Worm (Caenorhabditis elegans) whole organism, early embryonic: ENCODE measurements around the gene ula-1.

Source experiments
- B0310.2 ChIP-seq: sonication (generic microtip); optimal IDR thresholded peaks from 2 replicates; lab custom pipeline; 2016; ENCODE audit warnings: mild to moderate bottlenecking, missing genetic modification characterization, missing compliant biosample characterization
- F13C5.2 ChIP-seq: sonication (generic microtip); optimal IDR thresholded peaks from 2 replicates; lab custom pipeline; 2017; ENCODE audit warnings: mild to moderate bottlenecking, missing genetic modification characterization, inconsistent platforms, missing compliant biosample characterization
- aly-1 ChIP-seq: sonication (generic microtip); optimal IDR thresholded peaks from 2 replicates; lab custom pipeline; 2016; ENCODE audit warnings: missing genetic modification characterization, missing compliant biosample characterization
- ama-1 ChIP-seq: fragments of 150-350 bp; optimal IDR thresholded peaks from 2 replicates; lab custom pipeline; 2014
- ceh-13 ChIP-seq: fragments of 200-800 bp; sonication (Bioruptor generic); optimal IDR thresholded peaks from 2 replicates; lab custom pipeline; 2018; ENCODE audit warnings: mild to moderate bottlenecking, missing genetic modification characterization, missing compliant biosample characterization
- ceh-36 ChIP-seq: sonication (generic microtip); optimal IDR thresholded peaks from 2 replicates; lab custom pipeline; 2016; ENCODE audit warnings: missing genetic modification characterization, inconsistent platforms, missing compliant biosample characterization
- ets-7 ChIP-seq: sonication (generic microtip); optimal IDR thresholded peaks from 2 replicates; lab custom pipeline; 2016; ENCODE audit warnings: missing genotype, missing genetic modification characterization, missing compliant biosample characterization
- flt-1 ChIP-seq: fragments of 200-800 bp; sonication (Bioruptor generic); IDR thresholded peaks from 2 replicates; pipeline ENCODE4 v1.3.6; 2022; ENCODE audit warnings: missing genetic modification characterization, missing compliant biosample characterization
- hmbx-1 ChIP-seq: sonication (generic microtip); optimal IDR thresholded peaks from 2 replicates; lab custom pipeline; 2016; ENCODE audit warnings: mild to moderate bottlenecking, missing genetic modification characterization, missing compliant biosample characterization
- hmg-4 ChIP-seq: fragments of 200-800 bp; sonication (Bioruptor generic); optimal IDR thresholded peaks from 2 replicates; lab custom pipeline; 2018; ENCODE audit warnings: mild to moderate bottlenecking, missing genetic modification characterization, missing compliant biosample characterization
- hnd-1 ChIP-seq: sonication (generic microtip); optimal IDR thresholded peaks from 2 replicates; lab custom pipeline; 2016; ENCODE audit warnings: missing genetic modification characterization, missing compliant biosample characterization
- pes-1 ChIP-seq: fragments of 200-800 bp; sonication (Bioruptor generic); IDR thresholded peaks from 2 replicates; pipeline ENCODE4 v1.3.6; 2022; ENCODE audit warnings: missing genetic modification reagents, missing genetic modification characterization, missing compliant biosample characterization
- scrt-1 ChIP-seq: fragments of 200-800 bp; sonication (Bioruptor generic); IDR thresholded peaks from 2 replicates; pipeline ENCODE4 v1.3.6; 2022; ENCODE audit warnings: missing genetic modification characterization, missing compliant biosample characterization
- sea-1 ChIP-seq: fragments of 200-800 bp; sonication (Bioruptor generic); conservative IDR thresholded peaks from 2 replicates; pipeline ENCODE4 v1.3.6; 2022; ENCODE audit warnings: missing genetic modification characterization, missing compliant biosample characterization
- tbx-11 ChIP-seq: fragments of 200-800 bp; sonication (Bioruptor generic); IDR thresholded peaks from 2 replicates; pipeline ENCODE4 v1.3.6; 2022; ENCODE audit warnings: missing genetic modification characterization, missing compliant biosample characterization
- tbx-37 ChIP-seq: fragments of 200-800 bp; sonication (Bioruptor generic); conservative IDR thresholded peaks from 2 replicates; pipeline ENCODE4 v1.3.6; 2022; ENCODE audit warnings: missing genetic modification reagents, missing genetic modification characterization, missing compliant biosample characterization
- tra-4 ChIP-seq: sonication (generic microtip); optimal IDR thresholded peaks from 2 replicates; lab custom pipeline; 2017; ENCODE audit warnings: missing genetic modification characterization, missing compliant biosample characterization

ula-1 gene

DNA sequence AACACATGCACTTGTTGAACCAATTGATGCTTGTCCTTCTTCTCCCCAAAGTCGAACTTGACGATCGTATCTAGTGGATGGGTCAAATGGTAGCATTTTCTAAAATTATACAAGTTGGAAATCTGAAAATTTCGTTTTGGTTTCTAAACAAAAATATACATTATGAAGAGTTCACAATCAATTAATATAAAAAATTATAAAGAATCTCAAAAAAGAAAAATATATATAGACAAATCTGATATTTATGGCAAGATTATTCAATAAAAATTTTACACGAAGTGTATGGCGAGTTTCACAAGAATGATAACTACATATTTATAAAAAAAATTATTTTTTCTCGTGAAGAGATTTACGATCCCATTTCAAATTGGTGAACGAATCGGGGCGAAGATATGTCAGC, at the start of gene ula-1:
TSS of gene ula-1 (minus strand) at position 101 of the 400 bp plus-strand sequence.
- TF ChIP-seq hmbx-1, result no peak
- TF ChIP-seq hmg-4 (GFP tag; lab: Kevin White, UChicago), result no peak
- no peak for TF ChIP-seq tbx-37 (GFP tag; lab: Robert Waterston, UW)
- no peak for TF ChIP-seq sea-1 (GFP tag; lab: Robert Waterston, UW)
- TF ChIP-seq ceh-36 (tag; lab: Kevin White, UChicago), result no peak

DNA sequence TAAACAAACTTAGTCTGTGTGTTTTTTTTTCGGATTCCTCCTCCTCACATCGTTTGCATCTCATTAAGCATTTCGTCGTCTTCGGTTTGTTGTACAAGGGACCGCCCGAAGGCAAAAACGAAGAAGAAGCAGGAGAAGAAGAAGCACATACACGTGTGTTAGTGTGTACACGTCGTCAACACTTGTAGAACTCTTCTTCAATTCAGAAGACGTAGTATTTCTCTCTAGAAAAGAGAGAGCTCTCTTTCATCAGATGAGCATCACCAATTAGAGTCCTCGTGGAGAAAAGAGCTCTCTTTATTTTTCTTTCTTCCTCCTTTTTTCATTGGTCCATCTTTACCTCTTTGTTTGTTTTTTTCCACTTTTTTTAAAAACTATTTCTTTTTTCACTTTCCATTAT, 48.0 kb upstream of the ula-1 start:
- TF ChIP-seq hmbx-1 (no peak), F13C5.2 (tag; lab: Kevin White, UChicago) (no peak), aly-1 (no peak), ets-7 (no peak), tbx-11 (no peak), ceh-36 (tag; lab: Kevin White, UChicago) (no peak), flt-1 (GFP tag; lab: Robert Waterston, UW) (no peak)

ce11 chrIII:4967236-4967635, 47.1 kb upstream of the ula-1 start:
- TF ChIP-seq ceh-36 (tag; lab: Kevin White, UChicago), result no peak
- TF ChIP-seq hmbx-1, result no peak
- no peak for TF ChIP-seq tra-4 (tag; lab: Kevin White, UChicago)
- TF ChIP-seq tbx-11, result no peak
- TF ChIP-seq B0310.2, result no peak
- no peak for TF ChIP-seq ets-7
- TF ChIP-seq sea-1 (GFP tag; lab: Robert Waterston, UW), result no peak
- no peak for TF ChIP-seq ama-1 (lab: Kevin White, UChicago)

DNA sequence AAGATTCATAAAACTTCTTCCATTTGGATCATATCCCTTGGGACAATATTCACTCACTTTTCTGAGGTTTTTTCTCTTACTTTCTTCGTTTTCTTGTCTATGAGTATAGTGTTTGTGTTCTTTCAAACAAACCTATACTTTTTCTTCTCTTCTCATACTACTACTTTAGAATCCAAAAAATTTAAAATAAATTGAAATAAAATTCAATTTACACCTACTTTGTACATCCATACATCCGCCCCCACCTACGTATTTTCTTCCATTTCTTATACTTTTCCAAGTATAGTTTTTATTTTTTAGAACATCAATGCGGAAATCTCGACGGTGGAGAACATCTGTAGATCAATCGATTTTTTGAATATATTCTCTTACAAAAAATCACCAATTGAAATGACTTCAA, 45.1 kb upstream of the ula-1 start, which contains the start of gene nca-2:
TSS of gene nca-2 (plus strand) at position 301 of the 400 bp plus-strand sequence.
- TF ChIP-seq tra-4 (tag; lab: Kevin White, UChicago), result no peak

DNA sequence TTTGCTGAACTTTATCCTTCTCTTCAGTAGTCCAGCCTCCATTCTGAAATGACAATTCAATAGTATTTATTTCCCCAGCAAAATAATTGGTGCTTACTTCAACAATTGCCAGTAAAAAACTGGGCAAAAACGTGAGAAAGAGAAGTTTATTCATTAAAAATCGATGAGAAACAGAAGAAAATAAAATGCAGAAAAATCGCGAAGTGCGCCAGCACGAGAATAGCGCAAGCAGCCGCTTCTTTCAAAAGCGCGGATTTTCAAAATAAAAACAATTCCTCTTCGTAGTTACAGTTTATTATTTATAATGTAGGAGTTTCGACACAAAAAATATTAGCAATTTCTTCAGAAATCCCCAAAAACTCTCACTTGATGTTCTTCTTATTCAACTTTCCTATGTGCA, 42.8 kb upstream of the ula-1 start, which contains the start of gene C27F2.9:
TSS of gene C27F2.9 (minus strand) at position 159 of the 400 bp plus-strand sequence.
- 0 out of 2 replicates have a peak, but pooled peaks have one; percentile 14 for TF ChIP-seq sea-1 (GFP tag; lab: Robert Waterston, UW)
- peak; percentile 1 for TF ChIP-seq ets-7
- peak; percentile 91 for TF ChIP-seq F13C5.2 (tag; lab: Kevin White, UChicago)
- TF ChIP-seq pes-1 (GFP tag; lab: Robert Waterston, UW), result peak; percentile 67
- no peak for TF ChIP-seq scrt-1
- no peak for TF ChIP-seq tra-4 (tag; lab: Kevin White, UChicago)
- TF ChIP-seq tbx-11, result 0 out of 2 replicates have a peak, but pooled peaks have one; percentile 5

ce11 chrIII:4962393-4962792, 42.3 kb upstream of the ula-1 start, which contains the start of gene vps-22:
Gene vps-22, minus strand, starts transcription at chrIII:4962493.
- TF ChIP-seq hnd-1 (tag; lab: Kevin White, UChicago), result no peak
- no peak for TF ChIP-seq sea-1 (GFP tag; lab: Robert Waterston, UW)
- TF ChIP-seq F13C5.2 (tag; lab: Kevin White, UChicago), result no peak
- no peak for TF ChIP-seq ceh-13 (GFP tag; lab: Kevin White, UChicago)
- TF ChIP-seq ceh-36 (tag; lab: Kevin White, UChicago), result no peak
- TF ChIP-seq tbx-37 (GFP tag; lab: Robert Waterston, UW), result no peak
- TF ChIP-seq ama-1 (lab: Kevin White, UChicago), result no peak
- TF ChIP-seq scrt-1, result no peak

DNA sequence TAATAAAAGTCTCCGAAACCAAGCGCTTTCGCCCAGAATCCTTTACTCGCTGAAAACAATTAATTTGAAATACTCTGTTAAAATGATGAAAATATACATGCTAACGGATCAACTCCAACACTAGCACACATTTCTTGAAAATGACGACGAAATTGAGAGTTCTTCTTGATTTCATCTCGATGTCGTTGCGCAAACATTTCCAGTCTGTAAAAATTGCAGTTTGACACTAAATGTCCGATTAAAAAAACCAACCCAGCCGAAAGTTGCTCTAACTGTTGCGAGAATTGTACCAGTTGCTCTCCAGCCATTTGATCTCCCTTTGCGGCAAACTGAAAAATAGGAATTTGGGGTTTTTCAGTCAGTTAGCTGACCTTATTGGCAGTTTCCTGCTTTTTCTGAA, 41.2 kb upstream of the ula-1 start:
- TF ChIP-seq ama-1 (lab: Kevin White, UChicago) (no peak), B0310.2 (no peak), aly-1 (no peak), scrt-1 (no peak), tra-4 (tag; lab: Kevin White, UChicago) (no peak), hnd-1 (tag; lab: Kevin White, UChicago) (no peak), tbx-11 (no peak), F13C5.2 (tag; lab: Kevin White, UChicago) (no peak), ets-7 (no peak), hmbx-1 (no peak), flt-1 (GFP tag; lab: Robert Waterston, UW) (no peak), ceh-13 (GFP tag; lab: Kevin White, UChicago) (no peak), pes-1 (GFP tag; lab: Robert Waterston, UW) (no peak), ceh-36 (tag; lab: Kevin White, UChicago) (no peak), hmg-4 (GFP tag; lab: Kevin White, UChicago) (no peak)

DNA sequence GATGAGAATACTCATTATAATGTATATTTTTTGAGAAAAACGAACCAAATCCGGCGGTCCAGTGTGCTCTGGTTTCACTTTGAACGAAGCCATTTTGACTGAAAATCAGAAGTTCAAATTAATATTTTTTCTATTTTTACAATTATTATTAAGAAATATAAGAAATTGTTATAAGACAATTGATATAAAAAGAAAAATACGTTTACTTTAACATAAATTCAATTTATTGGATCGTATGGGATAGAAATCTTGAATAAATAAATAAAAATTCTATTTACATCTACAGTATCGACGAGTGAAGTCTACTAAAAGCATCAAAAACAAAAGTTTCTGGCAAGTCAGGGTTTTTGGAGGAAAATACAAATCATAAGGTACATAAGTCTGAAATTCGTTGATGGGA, 40.1 kb upstream of the ula-1 start, which contains the start of gene C27F2.4:
TSS of gene C27F2.4 (minus strand) at position 101 of the 400 bp plus-strand sequence.
- TF ChIP-seq scrt-1 (no peak), pes-1 (GFP tag; lab: Robert Waterston, UW) (no peak), aly-1 (no peak)

DNA sequence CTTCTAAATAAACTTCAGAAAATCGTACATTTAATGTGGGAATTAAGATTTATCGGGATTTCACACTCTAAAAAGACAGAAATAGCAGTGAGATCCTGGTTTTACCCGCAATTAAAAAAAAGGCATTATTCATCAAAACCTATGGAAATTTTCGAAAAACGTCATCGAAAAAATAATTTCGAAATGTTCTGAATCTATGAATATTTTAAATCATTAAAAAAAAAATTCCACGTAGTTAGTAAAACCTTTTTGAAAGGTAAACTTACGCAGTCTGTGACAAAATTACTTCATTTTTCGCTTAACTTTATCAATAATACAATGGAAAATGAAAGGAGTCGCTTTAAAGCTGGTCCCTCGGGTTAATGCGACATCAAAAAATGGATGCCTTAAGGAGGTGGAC, 36.4 kb upstream of the ula-1 start, which contains the start of gene C26E6.1:
TSS of gene C26E6.1 (plus strand) at position 301 of the 400 bp plus-strand sequence.
- TF ChIP-seq ets-7, result no peak
- no peak for TF ChIP-seq hnd-1 (tag; lab: Kevin White, UChicago)
- no peak for TF ChIP-seq tbx-11
- no peak for TF ChIP-seq B0310.2
- TF ChIP-seq tbx-37 (GFP tag; lab: Robert Waterston, UW), result no peak
- no peak for TF ChIP-seq flt-1 (GFP tag; lab: Robert Waterston, UW)
- no peak for TF ChIP-seq hmbx-1
- no peak for TF ChIP-seq ceh-13 (GFP tag; lab: Kevin White, UChicago)
- no peak for TF ChIP-seq pes-1 (GFP tag; lab: Robert Waterston, UW)
- TF ChIP-seq ceh-36 (tag; lab: Kevin White, UChicago), result no peak
- no peak for TF ChIP-seq ama-1 (lab: Kevin White, UChicago)
- no peak for TF ChIP-seq sea-1 (GFP tag; lab: Robert Waterston, UW)
- TF ChIP-seq hmg-4 (GFP tag; lab: Kevin White, UChicago), result no peak
- no peak for TF ChIP-seq tra-4 (tag; lab: Kevin White, UChicago)
- TF ChIP-seq scrt-1, result no peak
- TF ChIP-seq F13C5.2 (tag; lab: Kevin White, UChicago), result no peak
- no peak for TF ChIP-seq aly-1
